Fruit fly (Drosophila melanogaster) ovary, adult (tissue): ENCODE data around the gene CG7567.
A peak's percentile ranks its signal among the peaks of the same experiment; 100 is the strongest.

ENCODE experiments used
- CG17801 ChIP-seq: fragments of 200-800 bp; optimal IDR thresholded peaks from 2 replicates; lab custom pipeline; 2019; ENCODE audit warnings: missing biosample characterization, mild to moderate bottlenecking, missing genetic modification characterization, moderate library complexity; ENCODE audit not compliant: partially characterized antibody

Gene CG7567

DNA sequence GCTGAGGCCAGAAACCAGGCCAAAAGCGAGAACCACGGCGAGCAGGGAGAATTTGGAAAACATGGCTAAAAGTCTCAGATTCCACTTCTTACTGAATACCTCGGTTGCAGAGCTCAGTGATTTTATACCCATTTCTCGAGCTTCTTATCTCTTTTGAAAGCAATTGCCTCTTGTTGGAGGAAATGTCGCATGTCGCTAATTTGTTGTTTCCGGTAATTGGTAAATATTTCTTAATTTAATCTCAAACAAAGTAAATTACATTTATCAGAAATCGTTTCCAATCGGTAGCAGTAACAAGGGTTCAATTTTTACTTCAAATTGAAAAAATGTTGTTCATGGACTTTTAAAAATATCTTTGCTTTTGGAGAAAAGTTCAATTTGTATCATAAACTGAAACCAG is at the start of gene CG7567:
TSS of gene CG7567 (minus strand) at position 101 of the 400 bp plus-strand sequence.
- TF ChIP-seq CG17801: no peak

DNA sequence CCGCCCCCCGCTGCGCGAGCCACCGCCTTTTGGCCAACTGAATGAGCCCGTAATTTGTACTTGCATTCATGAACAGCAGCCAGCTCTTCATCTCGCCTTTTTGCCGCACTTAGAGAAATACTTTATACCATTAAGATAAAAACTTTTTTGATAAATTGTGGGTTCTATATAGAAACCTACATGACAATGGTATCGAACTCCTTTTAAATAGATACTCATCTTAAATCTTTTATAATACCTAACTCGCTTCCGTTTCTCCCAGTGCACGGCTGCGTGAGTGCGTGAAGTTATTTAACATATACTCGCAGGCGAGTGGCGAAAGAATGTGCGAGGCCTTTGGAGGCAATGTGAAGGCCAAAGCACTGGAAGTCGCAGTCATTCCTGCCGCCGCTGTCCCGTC is 38.0 kb upstream of the CG7567 start:
- no peak for TF ChIP-seq CG17801

dm6 chr3R:29620712-29621479 is 33.0 kb upstream of the CG7567 start:
- no peak for TF ChIP-seq CG17801

DNA sequence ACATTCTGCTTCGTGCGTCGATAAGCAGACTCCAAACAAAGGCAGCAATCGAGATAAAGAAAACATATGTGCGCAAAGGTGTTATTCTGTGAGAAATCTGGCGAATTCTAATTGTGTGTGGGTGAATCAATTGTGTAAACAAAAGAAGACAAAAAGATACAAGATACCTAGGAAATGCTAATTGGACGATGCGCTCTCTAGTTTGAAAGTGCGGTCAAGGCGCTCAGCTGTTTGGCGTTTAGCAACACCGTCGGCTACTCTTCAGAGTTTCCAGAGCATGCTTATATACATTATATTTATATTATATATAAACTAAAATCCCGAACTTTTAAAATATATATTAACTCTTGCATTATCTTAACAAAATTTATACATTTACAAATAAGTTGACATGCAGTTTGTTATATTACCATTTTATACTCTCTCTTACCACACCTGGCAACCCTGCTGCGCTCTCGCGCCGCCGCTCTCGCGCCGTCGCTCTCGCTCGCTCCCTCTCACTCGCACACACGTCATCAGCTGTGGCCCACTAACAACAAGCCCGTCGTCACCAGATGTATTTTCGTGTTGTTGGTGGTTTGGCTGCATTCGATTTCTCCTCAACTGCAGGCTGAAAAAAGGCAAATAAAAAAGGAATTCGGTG is 30.7 kb upstream of the CG7567 start, which contains the start of gene CG1907:
TSS of gene CG1907 (plus strand) at position 551 of the 643 bp plus-strand sequence.
- TF ChIP-seq CG17801: peak; percentile 97

dm6 chr3R:29617709-29618212 is 29.9 kb upstream of the CG7567 start:
- TF ChIP-seq CG17801: no peak

DNA sequence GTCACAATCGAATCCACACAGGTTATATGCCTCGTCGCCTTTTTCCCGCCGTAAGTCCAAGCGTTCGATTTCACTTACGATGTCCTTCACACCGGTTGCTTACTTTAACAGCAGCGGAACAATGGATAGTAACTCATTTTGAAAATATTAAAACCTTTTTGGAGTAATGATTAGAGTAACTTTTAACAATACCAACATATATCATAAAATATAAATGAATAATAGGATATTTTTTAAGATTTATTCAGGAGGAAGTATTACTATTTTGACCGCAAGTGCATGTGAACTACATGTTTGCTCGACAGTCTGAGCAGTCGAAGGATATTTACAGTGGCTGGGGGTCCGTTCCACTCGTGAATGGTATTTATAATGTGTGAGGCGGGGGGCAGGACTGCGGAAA is 29.3 kb upstream of the CG7567 start:
- no peak for TF ChIP-seq CG17801

- no peak for TF ChIP-seq CG17801
Observed at dm6 chr3R:29610958-29611357, 23.1 kb upstream of the CG7567 start.

DNA sequence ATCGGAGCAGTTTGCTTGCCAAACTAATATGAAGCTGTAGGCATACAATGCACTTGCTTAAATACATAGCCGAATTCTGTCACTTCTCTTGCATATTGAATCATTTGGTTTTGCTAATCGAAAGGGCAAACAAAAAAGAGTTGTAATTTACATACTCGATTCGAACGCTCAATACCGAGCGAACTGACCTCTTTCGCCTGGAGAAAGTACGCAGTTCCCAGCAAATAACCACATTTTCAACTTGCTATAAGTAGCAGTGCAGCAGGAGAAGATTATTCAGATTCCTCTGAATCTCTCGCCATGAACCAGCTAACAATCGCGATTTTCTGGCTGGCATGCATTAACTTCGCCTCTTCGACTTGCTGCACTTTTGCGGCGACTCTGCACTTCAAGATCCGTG is 20.3 kb upstream of the CG7567 start, which contains the start of gene Diedel2:
TSS of gene Diedel2 (plus strand) at position 301 of the 400 bp plus-strand sequence.
- TF ChIP-seq CG17801: no peak

DNA sequence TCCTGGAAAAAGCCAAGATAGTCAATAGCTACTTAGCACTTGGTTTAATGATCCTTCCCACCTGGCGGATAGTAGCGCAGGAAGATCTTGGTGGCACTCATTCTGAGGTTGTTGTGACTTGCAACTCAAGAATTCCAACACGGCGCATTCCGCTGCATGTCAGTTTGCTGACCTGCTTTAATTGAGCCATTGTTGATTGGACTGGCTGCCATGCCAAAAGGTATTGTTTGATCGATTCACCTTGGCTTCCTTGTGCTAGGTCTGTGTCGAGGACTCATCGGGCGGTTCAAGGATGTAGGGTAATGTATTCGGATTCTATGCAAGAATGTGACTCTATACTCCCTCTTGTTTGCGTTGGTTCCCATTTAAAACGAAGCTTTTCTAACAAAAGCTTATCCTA is 12.9 kb upstream of the CG7567 start, which contains the start of gene CG7568:
TSS of gene CG7568 (minus strand) at position 101 of the 400 bp plus-strand sequence.
- TF ChIP-seq CG17801: no peak

dm6 chr3R:29592139-29592814 is 4.4 kb upstream of the CG7567 start:
- TF ChIP-seq CG17801: no peak

dm6 chr3R:29591481-29592138 is 3.7 kb upstream of the CG7567 start, which contains the start of gene alph:
Gene alph (plus strand): TSS chr3R:29591831.
- peak; percentile 2 for TF ChIP-seq CG17801

DNA sequence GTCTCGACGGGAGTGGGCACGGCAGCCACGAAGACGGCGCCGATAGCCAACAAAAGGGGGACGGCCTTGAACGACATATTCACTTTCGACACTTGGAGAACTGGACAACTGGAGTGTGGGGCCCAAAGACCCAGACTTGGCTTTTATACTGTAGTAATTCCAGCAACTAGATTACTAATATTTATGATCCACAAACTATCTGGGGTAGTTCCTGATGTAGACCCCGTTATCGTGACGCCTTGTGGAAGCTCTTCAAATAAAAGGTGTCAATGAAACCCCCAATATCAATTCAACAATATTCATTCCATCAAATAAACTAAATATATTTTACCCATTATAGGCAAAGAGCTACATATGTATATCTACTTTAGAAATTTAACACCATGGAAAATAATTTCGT is 2.9 kb upstream of the CG7567 start, which contains the start of gene CG31041:
TSS of gene CG31041 (minus strand) at position 101 of the 400 bp plus-strand sequence.
- no peak for TF ChIP-seq CG17801

DNA sequence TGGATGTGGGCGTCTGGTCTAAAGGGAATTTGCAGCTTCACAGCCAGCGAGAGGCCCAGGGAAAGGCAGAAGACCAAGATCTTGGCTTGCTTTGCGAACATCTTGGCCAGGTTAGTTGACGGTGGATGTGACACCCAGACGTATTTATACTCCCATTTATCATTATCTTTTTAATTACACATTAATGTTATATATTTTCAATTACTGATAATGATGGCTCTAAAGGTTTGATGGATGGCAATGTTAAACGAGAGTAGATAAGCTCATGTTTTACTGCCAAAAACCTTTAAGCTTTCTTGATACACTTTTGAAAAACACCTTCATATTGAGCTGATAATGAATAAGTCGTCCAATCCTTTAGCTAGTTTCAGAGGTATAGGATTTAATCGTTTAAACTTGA is 1.8 kb upstream of the CG7567 start, which contains the start of gene CG11470:
TSS of gene CG11470 (minus strand) at position 101 of the 400 bp plus-strand sequence.
- no peak for TF ChIP-seq CG17801

dm6 chr3R:29586743-29587142 is 1.2 kb downstream of the CG7567 start:
- no peak for TF ChIP-seq CG17801

- no peak for TF ChIP-seq CG17801
Observed at dm6 chr3R:29585015-29585701, 2.7 kb downstream of the CG7567 start.

DNA sequence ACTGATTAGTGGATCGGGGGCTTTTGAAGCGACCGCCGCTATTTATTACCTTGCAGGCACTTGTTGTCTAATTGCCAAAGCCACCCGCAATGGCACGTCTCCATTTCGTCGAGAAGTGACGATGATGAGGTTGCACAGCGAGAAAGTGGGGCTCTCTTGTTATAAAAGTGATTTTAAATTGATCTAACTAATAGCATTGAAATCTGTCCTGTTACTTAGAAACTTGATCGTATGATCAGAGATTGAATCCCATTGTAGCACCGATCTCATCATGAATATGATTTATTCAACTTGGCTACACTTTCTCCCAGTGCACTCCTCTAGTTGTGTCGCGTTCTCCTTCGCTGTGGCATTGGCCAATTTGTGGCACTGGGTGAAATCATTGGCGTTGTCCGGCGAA is 3.6 kb downstream of the CG7567 start:
- TF ChIP-seq CG17801: no peak
